Worm (Caenorhabditis elegans) whole organism, L4 larva: ENCODE data around the gene rme-1.

Source experiments
- ZK546.5 ChIP-seq, 2 experiments: sonication (generic microtip); optimal IDR thresholded peaks; 2 replicates each; lab custom pipeline; 2017; ENCODE audit warnings: missing biosample characterization in 2 of 2, missing genetic modification characterization in 2 of 2
- aly-2 ChIP-seq: sonication (generic microtip); optimal IDR thresholded peaks from 2 replicates; lab custom pipeline; 2018; ENCODE audit warnings: missing biosample characterization, missing genetic modification characterization
- dmd-6 ChIP-seq: fragments of 200-800 bp; sonication (Bioruptor generic); IDR thresholded peaks from 2 replicates; pipeline ENCODE4 v1.3.6; 2022; ENCODE audit warnings: missing genetic modification reagents, missing genetic modification characterization, missing compliant biosample characterization
- egl-27 ChIP-seq: sonication (generic microtip); optimal IDR thresholded peaks from 3 replicates; lab custom pipeline; 2017; ENCODE audit warnings: missing biosample characterization, missing genetic modification reagents, missing genetic modification characterization
- fos-1 ChIP-seq: fragments of 150-350 bp; optimal IDR thresholded peaks from 2 replicates; lab custom pipeline; 2014; ENCODE audit warnings: missing biosample characterization, missing genetic modification characterization
- hlh-30 ChIP-seq: sonication (generic microtip); optimal IDR thresholded peaks from 2 replicates; lab custom pipeline; 2017; ENCODE audit warnings: antibody characterized with exemption, mild to moderate bottlenecking, missing genetic modification characterization, missing compliant biosample characterization; ENCODE audit not compliant: insufficient read depth
- lin-39 ChIP-seq: fragments of 150-350 bp; optimal IDR thresholded peaks from 2 replicates; lab custom pipeline; 2014; ENCODE audit warnings: missing biosample characterization, missing genetic modification reagents, missing genetic modification characterization
- mep-1 ChIP-seq: fragments of 150-350 bp; sonication (generic microtip); optimal IDR thresholded peaks from 3 replicates; lab custom pipeline; 2014; ENCODE audit warnings: missing biosample characterization, missing genetic modification characterization
- nhr-237 ChIP-seq: sonication (generic microtip); optimal IDR thresholded peaks from 2 replicates; lab custom pipeline; 2017; ENCODE audit warnings: missing biosample characterization, missing genetic modification characterization
- tag-97 ChIP-seq: fragments of 200-800 bp; sonication (Bioruptor generic); IDR thresholded peaks from 2 replicates; pipeline ENCODE4 v1.3.6; 2022; ENCODE audit warnings: missing genetic modification characterization, missing compliant biosample characterization
- zag-1 ChIP-seq: fragments of 150-350 bp; optimal IDR thresholded peaks from 2 replicates; lab custom pipeline; 2014; ENCODE audit warnings: missing biosample characterization, missing genetic modification characterization
- ztf-11 ChIP-seq: fragments of 150-350 bp; optimal IDR thresholded peaks from 2 replicates; lab custom pipeline; 2014; ENCODE audit warnings: missing biosample characterization, missing genetic modification characterization

ce11 chrV:6214465-6214864, 5.8 kb downstream of the rme-1 start:
- no peak for TF ChIP-seq ztf-11 (tag; lab: Kevin White, UChicago)
- TF ChIP-seq aly-2 (tag; lab: Kevin White, UChicago) = no peak
- TF ChIP-seq fos-1 (tag; lab: Kevin White, UChicago) = no peak
- no peak for TF ChIP-seq egl-27
- no peak for TF ChIP-seq hlh-30 (tag; lab: Kevin White, UChicago)
- no peak for TF ChIP-seq tag-97
- TF ChIP-seq ZK546.5 (tag; optimal IDR thresholded peaks at IDR 0.05; lab: Kevin White, UChicago) = no peak
- no peak for TF ChIP-seq dmd-6 (GFP tag; lab: Robert Waterston, UW)
- TF ChIP-seq zag-1 (tag; lab: Kevin White, UChicago) = no peak
- no peak for TF ChIP-seq lin-39 (tag; lab: Kevin White, UChicago)
- TF ChIP-seq mep-1 (tag; lab: Kevin White, UChicago) = no peak
- TF ChIP-seq nhr-237 (tag; lab: Kevin White, UChicago) = no peak
